Fruit fly (Drosophila melanogaster) ovary, adult (tissue): ENCODE results near the gene GstD2.
A peak's percentile ranks its signal among the peaks of the same experiment; 100 is the strongest.

Source experiments
- CG17801 ChIP-seq: fragments of 200-800 bp; optimal IDR thresholded peaks from 2 replicates; lab custom pipeline; 2019; ENCODE audit warnings: missing biosample characterization, mild to moderate bottlenecking, missing genetic modification characterization, moderate library complexity; ENCODE audit not compliant: partially characterized antibody

Gene GstD2

dm6 chr3R:12382563-12382962 is 10.8 kb downstream of the GstD2 start, which contains the start of gene CG10035:
Gene CG10035 (minus strand): TSS chr3R:12382691.
- no peak for TF ChIP-seq CG17801 (GFP tag; lab: Kevin White, UChicago)

- TF ChIP-seq CG17801 (GFP tag; lab: Kevin White, UChicago), result no peak
These were observed 11.3 kb downstream of the GstD2 start, which contains the start of gene GstD11 for dm6 chr3R:12383036-12383435. Gene GstD11 (plus strand): TSS chr3R:12383336.

DNA sequence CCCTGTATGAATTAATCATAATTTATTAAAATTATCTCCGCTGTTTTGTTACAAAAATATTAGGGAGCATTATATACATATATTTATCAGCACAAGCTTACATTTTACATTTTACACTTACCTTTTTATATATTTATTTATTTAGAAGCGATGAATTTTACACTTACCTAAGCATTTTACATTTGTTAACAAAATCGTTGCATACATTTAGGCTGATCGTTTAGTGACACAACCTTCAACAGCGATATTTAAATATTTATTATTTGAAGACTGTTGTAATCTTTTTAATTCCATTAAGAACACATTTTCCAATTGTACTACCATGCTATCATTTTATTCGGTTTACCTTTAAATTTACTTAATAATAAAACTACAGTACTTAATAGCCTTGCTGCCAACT is 12.0 kb downstream of the GstD2 start:
- TF ChIP-seq CG17801 (GFP tag; lab: Kevin White, UChicago), result no peak

- TF ChIP-seq CG17801 (GFP tag; lab: Kevin White, UChicago), result no peak
These were observed 12.5 kb downstream of the GstD2 start for dm6 chr3R:12384274-12384673.

- TF ChIP-seq CG17801 (GFP tag; lab: Kevin White, UChicago), result no peak
These were observed 14.2 kb downstream of the GstD2 start, which contains the start of gene Sol1 for dm6 chr3R:12385949-12386348. Gene Sol1 (plus strand): TSS chr3R:12386249.

DNA sequence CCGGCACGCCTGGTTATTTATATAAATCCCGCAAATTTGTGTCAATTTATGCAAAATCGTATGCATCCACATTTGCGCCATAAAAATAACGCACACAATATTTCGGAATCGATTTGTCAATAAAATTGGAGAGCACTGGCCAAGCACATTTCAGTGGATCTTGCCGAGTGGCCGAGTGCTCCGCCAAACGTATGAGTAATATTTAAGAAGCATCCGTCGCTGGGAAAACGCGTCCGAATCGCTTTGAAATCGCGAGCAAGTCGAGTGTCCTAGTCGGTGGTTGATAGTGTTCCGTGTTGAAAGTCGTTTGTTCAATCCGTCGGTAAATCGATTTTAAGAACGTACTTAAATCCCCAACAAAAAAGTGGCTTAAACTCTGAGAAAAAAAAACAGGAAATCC is 15.2 kb downstream of the GstD2 start, which contains the start of gene CG33098:
CG33098 (plus strand) TSS at position 224 of the 400 bp plus-strand sequence.
- no peak for TF ChIP-seq CG17801 (GFP tag; lab: Kevin White, UChicago)

DNA sequence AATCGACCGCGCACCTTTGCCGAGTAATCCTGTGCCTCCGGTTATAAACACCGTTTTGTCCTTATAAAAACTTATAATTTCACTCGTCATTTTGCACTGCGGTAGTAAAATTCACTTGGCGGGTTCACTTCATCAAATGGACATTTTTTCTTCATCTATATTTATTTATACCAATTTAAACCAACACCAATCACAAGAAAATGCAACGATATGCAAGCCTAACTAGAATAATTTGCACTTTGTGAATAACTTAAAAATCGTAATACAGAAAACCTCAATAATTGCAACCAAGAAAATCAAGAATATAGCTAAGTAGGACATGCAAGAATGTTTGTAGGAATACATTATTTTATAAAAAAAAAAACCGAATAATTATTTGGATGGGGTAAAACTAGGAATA is 24.1 kb downstream of the GstD2 start, which contains the start of the genes CG10096 and CG10097:
CG10096 (minus strand) TSS at position 101 of the 400 bp plus-strand sequence.
CG10097 (minus strand) TSS at position 101 of the 400 bp plus-strand sequence.
- TF ChIP-seq CG17801 (GFP tag; lab: Kevin White, UChicago), result no peak

DNA sequence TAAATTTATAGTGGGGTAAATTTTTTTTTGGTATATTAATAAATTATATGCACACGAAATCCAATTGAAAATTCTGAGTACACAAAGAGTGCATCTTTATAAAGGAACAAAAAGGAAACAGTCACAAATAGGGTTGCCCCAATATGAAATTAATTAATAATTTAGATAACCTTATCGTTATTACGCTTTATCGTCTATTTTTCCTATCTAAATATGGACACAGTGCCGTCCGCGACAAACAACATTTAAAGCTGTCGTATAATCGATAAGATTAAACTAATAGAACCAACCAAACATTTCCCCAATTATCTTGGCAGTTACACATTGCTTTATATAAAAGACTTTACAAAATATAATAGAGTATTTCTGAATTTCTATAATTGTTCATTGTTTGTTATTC is 26.3 kb downstream of the GstD2 start:
- TF ChIP-seq CG17801 (GFP tag; lab: Kevin White, UChicago), result peak; percentile 19

- no peak for TF ChIP-seq CG17801 (GFP tag; lab: Kevin White, UChicago)
These were observed 27.0 kb downstream of the GstD2 start, which contains the start of gene Cyp9f3 for dm6 chr3R:12398620-12399247. Gene Cyp9f3 (minus strand): TSS chr3R:12398929.

DNA sequence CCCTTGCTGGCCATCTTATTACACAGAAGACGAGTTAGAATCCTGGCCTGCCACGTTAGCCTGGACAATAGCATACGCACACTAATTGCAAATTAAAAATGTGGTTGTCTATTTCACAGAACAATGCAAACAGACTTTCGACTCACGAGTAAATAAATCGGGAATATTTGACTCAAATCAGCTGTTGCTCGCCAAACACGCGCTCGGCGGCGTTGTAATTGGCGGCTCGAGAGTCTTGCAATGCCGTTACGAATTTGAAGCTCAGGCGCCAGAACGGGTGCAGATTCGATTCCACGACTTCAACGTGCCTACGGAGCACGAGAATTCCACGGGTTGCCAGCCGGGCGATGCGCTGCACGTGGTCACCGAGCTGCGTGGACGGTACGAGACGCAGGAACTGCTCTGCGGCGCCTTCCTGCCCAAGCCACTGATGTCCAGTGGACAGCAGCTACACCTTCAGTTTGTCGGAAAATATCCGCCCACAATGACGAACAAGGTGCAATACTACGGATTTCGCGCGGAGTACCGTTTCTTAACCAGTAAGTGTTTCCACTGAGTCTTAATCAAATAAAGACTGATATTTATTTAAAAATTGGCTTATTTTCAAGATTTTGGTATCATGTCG is 30.0 kb downstream of the GstD2 start, which contains the start of gene DNAlig3:
DNAlig3 (minus strand) TSS at position 168 of the 625 bp plus-strand sequence.
- peak; percentile 67 for TF ChIP-seq CG17801 (GFP tag; lab: Kevin White, UChicago)

- peak; percentile 100 for TF ChIP-seq CG17801 (GFP tag; lab: Kevin White, UChicago)
These were observed 31.2 kb downstream of the GstD2 start for dm6 chr3R:12402935-12403334.

- no peak for TF ChIP-seq CG17801 (GFP tag; lab: Kevin White, UChicago)
These were observed 33.4 kb downstream of the GstD2 start for dm6 chr3R:12405134-12405533.

- TF ChIP-seq CG17801 (GFP tag; lab: Kevin White, UChicago), result no peak
These were observed 34.1 kb downstream of the GstD2 start, which contains the start of gene Cyp9f2 for dm6 chr3R:12405928-12406234. Gene Cyp9f2 (minus strand): TSS chr3R:12406028.

DNA sequence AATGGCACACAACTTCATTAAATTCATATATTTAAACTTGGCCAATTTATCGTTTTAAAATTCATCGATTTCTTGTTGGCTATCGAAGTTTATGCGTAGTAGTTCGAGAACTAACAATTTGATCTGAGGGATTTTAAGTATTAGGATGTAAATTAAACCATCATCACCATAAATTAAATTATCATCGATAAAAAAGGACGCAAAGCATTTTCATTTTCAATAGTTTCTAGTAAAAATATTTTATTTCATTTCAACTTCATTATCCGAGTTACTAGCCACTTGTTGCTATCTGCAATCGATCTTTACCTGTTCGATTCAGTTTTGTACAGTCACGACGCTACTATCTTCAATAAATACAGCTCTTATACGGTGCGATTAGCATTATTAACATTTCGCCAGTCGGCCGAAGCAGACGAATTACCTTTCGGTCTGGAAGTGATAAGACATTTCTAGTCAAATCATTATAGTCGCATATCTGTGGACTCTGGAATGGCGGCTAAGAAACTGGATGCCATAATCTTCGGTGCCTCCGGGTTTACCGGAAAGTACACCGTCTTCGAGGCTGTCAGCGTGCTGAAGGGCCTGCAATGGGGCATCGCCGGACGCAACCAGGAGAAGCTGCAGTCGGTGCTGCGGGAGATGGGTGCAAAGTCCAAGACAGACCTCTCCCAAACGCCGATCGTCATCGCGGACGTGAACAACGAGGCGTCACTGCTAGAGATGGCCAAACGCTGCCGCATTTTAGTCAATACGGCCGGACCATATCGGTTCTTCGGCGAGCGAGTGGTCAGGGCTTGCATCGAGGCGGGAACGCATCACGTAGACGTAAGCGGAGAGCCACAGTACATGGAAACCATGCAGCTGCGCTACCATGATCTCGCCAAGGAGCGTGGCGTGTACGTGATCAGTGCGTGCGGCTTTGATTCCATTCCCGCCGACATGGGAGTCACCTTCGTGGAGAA is 34.7 kb downstream of the GstD2 start, which contains the start of gene CG5167:
CG5167 (plus strand) TSS at position 298 of the 962 bp plus-strand sequence.
- peak; percentile 75 for TF ChIP-seq CG17801 (GFP tag; lab: Kevin White, UChicago)
